Fruit fly (Drosophila melanogaster) whole organism, embryonic: ENCODE results near the gene CG15865.
A peak's percentile ranks its signal among the peaks of the same experiment; 100 is the strongest.

Source experiments
- Adf1 ChIP-seq: fragments of 200-800 bp; sonication (Bioruptor generic); IDR thresholded peaks from 2 replicates; pipeline ENCODE4 v1.3.6; 2022; ENCODE audit warnings: missing biosample characterization, missing genetic modification characterization
- Bgb ChIP-seq: fragments of 200-800 bp; sonication (Bioruptor generic); IDR thresholded peaks from 2 replicates; pipeline ENCODE4 v1.3.6; 2022; ENCODE audit warnings: missing biosample characterization, missing genetic modification characterization; ENCODE audit not compliant: partially characterized antibody
- CG10274 ChIP-seq: fragments of 200-800 bp; sonication (Bioruptor generic); optimal IDR thresholded peaks from 3 replicates; lab custom pipeline; 2017; ENCODE audit warnings: missing biosample characterization, mild to moderate bottlenecking, missing genetic modification characterization
- CG11723 ChIP-seq: fragments of 200-800 bp; sonication (Bioruptor generic); optimal IDR thresholded peaks from 2 replicates; lab custom pipeline; 2017; ENCODE audit warnings: missing biosample characterization, mild to moderate bottlenecking, missing genetic modification characterization
- CG1233 ChIP-seq: fragments of 200-800 bp; sonication (Bioruptor generic); optimal IDR thresholded peaks from 4 replicates; lab custom pipeline; 2018; ENCODE audit warnings: missing biosample characterization, mild to moderate bottlenecking, missing genetic modification characterization
- CG15514 ChIP-seq: fragments of 200-800 bp; sonication (Bioruptor generic); optimal IDR thresholded peaks from 3 replicates; lab custom pipeline; 2017; ENCODE audit warnings: missing biosample characterization, missing genetic modification characterization, mild to moderate bottlenecking, moderate library complexity, missing genetic modification reagents
- CG16813 ChIP-seq: fragments of 200-800 bp; sonication (Bioruptor generic); IDR thresholded peaks from 3 replicates; pipeline ENCODE4 v1.3.6; 2022; ENCODE audit warnings: missing biosample characterization, missing genetic modification characterization; ENCODE audit not compliant: partially characterized antibody
- CG18011 ChIP-seq: fragments of 200-800 bp; sonication (Bioruptor generic); optimal IDR thresholded peaks from 2 replicates; lab custom pipeline; 2017; ENCODE audit warnings: missing biosample characterization, missing genetic modification characterization, mild to moderate bottlenecking, moderate library complexity, missing genotype
- CG18764 ChIP-seq: fragments of 200-800 bp; sonication (Bioruptor generic); optimal IDR thresholded peaks from 3 replicates; lab custom pipeline; 2016; ENCODE audit warnings: missing biosample characterization, missing genetic modification characterization
- CG2120 ChIP-seq: fragments of 200-800 bp; sonication (Bioruptor generic); optimal IDR thresholded peaks from 3 replicates; lab custom pipeline; 2016; ENCODE audit warnings: missing biosample characterization, missing genetic modification characterization
- CG2889 ChIP-seq: fragments of 200-800 bp; sonication (Bioruptor generic); IDR thresholded peaks from 3 replicates; pipeline ENCODE4 v1.3.6; 2022; ENCODE audit warnings: missing biosample characterization, missing genetic modification characterization
- CG3163 ChIP-seq: fragments of 200-800 bp; sonication (Bioruptor generic); optimal IDR thresholded peaks from 3 replicates; lab custom pipeline; 2016; ENCODE audit warnings: missing biosample characterization, missing genetic modification characterization
- CG33557 ChIP-seq: fragments of 200-800 bp; sonication (Bioruptor generic); optimal IDR thresholded peaks from 2 replicates; lab custom pipeline; 2019; ENCODE audit warnings: missing biosample characterization, mild to moderate bottlenecking, missing genetic modification characterization, moderate library complexity
- CG34376 ChIP-seq: fragments of 200-800 bp; sonication (Bioruptor generic); optimal IDR thresholded peaks from 2 replicates; lab custom pipeline; 2018; ENCODE audit warnings: missing biosample characterization, mild to moderate bottlenecking, missing genetic modification characterization
- CG4424 ChIP-seq: fragments of 200-800 bp; sonication (Bioruptor generic); optimal IDR thresholded peaks from 3 replicates; lab custom pipeline; 2016; ENCODE audit warnings: missing biosample characterization, missing genetic modification characterization
- CG4820 ChIP-seq: fragments of 200-800 bp; sonication (Bioruptor generic); optimal IDR thresholded peaks from 3 replicates; lab custom pipeline; 2016; ENCODE audit warnings: missing biosample characterization, missing genetic modification characterization
- CG7372 ChIP-seq: fragments of 200-800 bp; sonication (Bioruptor generic); IDR thresholded peaks from 2 replicates; pipeline ENCODE4 v1.3.6; 2022; ENCODE audit warnings: missing biosample characterization, missing genetic modification characterization
- CG7556 ChIP-seq: fragments of 200-800 bp; sonication (Bioruptor generic); optimal IDR thresholded peaks from 2 replicates; lab custom pipeline; 2017; ENCODE audit warnings: missing biosample characterization, mild to moderate bottlenecking, missing genetic modification characterization
- CG8290 ChIP-seq, 3 experiments: fragments of 200-800 bp; sonication (Bioruptor generic); optimal IDR thresholded peaks; 2 replicates each; lab custom pipeline; 2016 to 2019; ENCODE audit warnings: missing biosample characterization in 3 of 3, missing genetic modification characterization in 3 of 3, mild to moderate bottlenecking in 2 of 3, moderate library complexity in 1 of 3
- CG8359 ChIP-seq: fragments of 200-800 bp; sonication (Bioruptor generic); optimal IDR thresholded peaks from 2 replicates; lab custom pipeline; 2017; ENCODE audit warnings: missing biosample characterization, mild to moderate bottlenecking, missing genetic modification characterization, borderline replicate concordance
- CG8924 ChIP-seq: fragments of 200-800 bp; optimal IDR thresholded peaks from 3 replicates; lab custom pipeline; 2019; ENCODE audit warnings: missing biosample characterization, mild to moderate bottlenecking, missing genetic modification characterization, moderate library complexity
- CG9727 ChIP-seq: fragments of 200-800 bp; sonication (Bioruptor generic); optimal IDR thresholded peaks from 3 replicates; lab custom pipeline; 2017; ENCODE audit warnings: missing biosample characterization, mild to moderate bottlenecking, missing genetic modification characterization
- CG9876 ChIP-seq: fragments of 200-800 bp; sonication (Bioruptor generic); optimal IDR thresholded peaks from 2 replicates; lab custom pipeline; 2016; ENCODE audit warnings: missing biosample characterization, missing genetic modification characterization
- D19A ChIP-seq: fragments of 200-800 bp; optimal IDR thresholded peaks from 3 replicates; lab custom pipeline; 2019; ENCODE audit warnings: missing biosample characterization, mild to moderate bottlenecking, missing genetic modification characterization, moderate library complexity
- Dip2 ChIP-seq: fragments of 200-800 bp; sonication (Bioruptor generic); IDR thresholded peaks from 2 replicates; pipeline ENCODE4 v1.3.6; 2022; ENCODE audit warnings: missing biosample characterization, missing genetic modification characterization
- Dip3 ChIP-seq: fragments of 200-800 bp; sonication (Bioruptor generic); optimal IDR thresholded peaks from 3 replicates; lab custom pipeline; 2016; ENCODE audit warnings: missing biosample characterization, missing genetic modification characterization
- Dll ChIP-seq: fragments of 200-800 bp; sonication (Bioruptor generic); IDR thresholded peaks from 4 replicates; pipeline ENCODE4 v1.3.6; 2022; ENCODE audit warnings: missing biosample characterization, missing genetic modification characterization; ENCODE audit not compliant: partially characterized antibody
- Hr51 ChIP-seq, 2 experiments: fragments of 200-800 bp; sonication (Bioruptor generic); optimal IDR thresholded peaks; 2 replicates in 1 of 2; 3 replicates in 1 of 2; lab custom pipeline; 2016 to 2018; ENCODE audit warnings: missing biosample characterization in 2 of 2, missing genetic modification characterization in 2 of 2, mild to moderate bottlenecking in 1 of 2, moderate library complexity in 1 of 2
- Lhr ChIP-seq: fragments of 200-800 bp; sonication (Bioruptor generic); optimal IDR thresholded peaks from 3 replicates; lab custom pipeline; 2017; ENCODE audit warnings: mild to moderate bottlenecking, missing biosample characterization, missing genetic modification reagents, missing genetic modification characterization
- Max ChIP-seq: fragments of 200-800 bp; sonication (Bioruptor generic); optimal IDR thresholded peaks from 2 replicates; lab custom pipeline; 2016; ENCODE audit warnings: missing biosample characterization, mild to moderate bottlenecking, missing genetic modification characterization
- Neu2 ChIP-seq: fragments of 200-800 bp; sonication (Bioruptor generic); optimal IDR thresholded peaks from 3 replicates; lab custom pipeline; 2016; ENCODE audit warnings: missing biosample characterization, missing genetic modification characterization, borderline replicate concordance
- Side ChIP-seq: fragments of 200-800 bp; sonication (Bioruptor generic); optimal IDR thresholded peaks from 2 replicates; lab custom pipeline; 2016; ENCODE audit warnings: missing biosample characterization, missing genetic modification characterization
- Vsx1 ChIP-seq: fragments of 200-800 bp; sonication (Bioruptor generic); optimal IDR thresholded peaks from 2 replicates; lab custom pipeline; 2017; ENCODE audit warnings: missing biosample characterization, mild to moderate bottlenecking, missing genetic modification characterization, missing genetic modification reagents
- ara ChIP-seq: fragments of 200-800 bp; sonication (Bioruptor generic); IDR thresholded peaks from 2 replicates; pipeline ENCODE4 v1.3.6; 2022; ENCODE audit warnings: missing biosample characterization, missing genetic modification characterization
- croc ChIP-seq: fragments of 200-800 bp; sonication (Bioruptor generic); conservative IDR thresholded peaks from 3 replicates; pipeline ENCODE4 v1.3.6; 2022; ENCODE audit warnings: missing biosample characterization, missing genetic modification characterization
- dan ChIP-seq: fragments of 200-800 bp; sonication (Bioruptor generic); IDR thresholded peaks from 2 replicates; pipeline ENCODE4 v1.3.6; 2022; ENCODE audit warnings: missing biosample characterization, missing genetic modification characterization
- dati ChIP-seq: fragments of 200-800 bp; sonication (Bioruptor generic); IDR thresholded peaks from 2 replicates; pipeline ENCODE4 v1.3.6; 2022; ENCODE audit warnings: missing biosample characterization, missing genetic modification characterization
- disco-r ChIP-seq: fragments of 200-800 bp; sonication (Bioruptor generic); optimal IDR thresholded peaks from 2 replicates; lab custom pipeline; 2016; ENCODE audit warnings: missing biosample characterization, missing genetic modification characterization
- fd102C ChIP-seq: fragments of 200-800 bp; sonication (Bioruptor generic); optimal IDR thresholded peaks from 2 replicates; lab custom pipeline; 2018; ENCODE audit warnings: missing biosample characterization, mild to moderate bottlenecking, missing genetic modification characterization, moderate library complexity
- gfzf ChIP-seq: fragments of 200-800 bp; sonication (Bioruptor generic); optimal IDR thresholded peaks from 2 replicates; lab custom pipeline; 2016; ENCODE audit warnings: missing biosample characterization, mild to moderate bottlenecking, missing genetic modification characterization, moderate library complexity
- jumu ChIP-seq: fragments of 200-800 bp; sonication (Bioruptor generic); optimal IDR thresholded peaks from 3 replicates; lab custom pipeline; 2016; ENCODE audit warnings: missing biosample characterization, missing genetic modification characterization
- kni ChIP-seq: fragments of 200-800 bp; sonication (Bioruptor generic); optimal IDR thresholded peaks from 3 replicates; lab custom pipeline; 2017; ENCODE audit warnings: mild to moderate bottlenecking, missing biosample characterization, missing genetic modification reagents, missing genetic modification characterization
- pzg ChIP-seq: fragments of 200-800 bp; sonication (Bioruptor generic); optimal IDR thresholded peaks from 3 replicates; lab custom pipeline; 2018; ENCODE audit warnings: missing biosample characterization, mild to moderate bottlenecking, missing genetic modification characterization, moderate library complexity
- repo ChIP-seq: fragments of 200-800 bp; sonication (Bioruptor generic); optimal IDR thresholded peaks from 2 replicates; lab custom pipeline; 2016; ENCODE audit warnings: missing biosample characterization, missing genetic modification characterization
- salm ChIP-seq: fragments of 200-800 bp; sonication (Bioruptor generic); optimal IDR thresholded peaks from 2 replicates; lab custom pipeline; 2018; ENCODE audit warnings: missing biosample characterization, mild to moderate bottlenecking, missing genetic modification characterization
- sc ChIP-seq, 3 experiments: fragments of >200 bp in 2 of 3; fragments of 200-800 bp in 1 of 3; sonication (Bioruptor generic) in 1 of 3; optimal IDR thresholded peaks; 2 replicates in 2 of 3; 3 replicates in 1 of 3; lab custom pipeline; 2017; ENCODE audit warnings: mild to moderate bottlenecking in 1 of 3, missing biosample characterization in 1 of 3, missing genetic modification characterization in 1 of 3, missing genetic modification reagents in 1 of 3
- tap ChIP-seq: fragments of 200-800 bp; optimal IDR thresholded peaks from 3 replicates; lab custom pipeline; 2019; ENCODE audit warnings: missing biosample characterization, mild to moderate bottlenecking, missing genetic modification characterization, moderate library complexity
- ttk ChIP-seq: fragments of 200-800 bp; sonication (Bioruptor generic); IDR thresholded peaks from 2 replicates; pipeline ENCODE4 v2.1.2; 2022; ENCODE audit warnings: missing biosample characterization, missing genetic modification characterization

The CG15865 gene

dm6 chrX:16691440-16691839, 27.2 kb upstream of the CG15865 start (continued):
- TF ChIP-seq CG9727 (GFP tag; lab: Kevin White, UChicago) (peak; percentile 75), CG4424 (GFP tag; lab: Kevin White, UChicago) (peak; percentile 84), CG34376 (no peak), Bgb (GFP tag; lab: Robert Waterston, UW) (no peak), CG7372 (GFP tag; lab: Robert Waterston, UW) (peak; percentile 74; the same call in 1 of the 2 replicates), sc (optimal IDR thresholded peaks at IDR 0.05; lab: Kevin White, UChicago) (no peak), sc (GFP tag; optimal IDR thresholded peaks at IDR 0.05; lab: Kevin White, UChicago) (peak; percentile 81), repo (GFP tag; lab: Kevin White, UChicago) (peak; percentile 82), pzg (GFP tag; lab: Kevin White, UChicago) (no peak), CG16813 (GFP tag; lab: Robert Waterston, UW) (no peak), CG7556 (GFP tag; lab: Kevin White, UChicago) (peak; percentile 64), dati (GFP tag; lab: Robert Waterston, UW) (peak; percentile 83), Vsx1 (GFP tag; lab: Kevin White, UChicago) (peak; percentile 60), tap (peak; percentile 88), CG15514 (GFP tag; lab: Kevin White, UChicago) (peak; percentile 56), Adf1 (GFP tag; lab: Robert Waterston, UW) (no peak; the same call in 1 of the 2 replicates), Dip2 (GFP tag; lab: Robert Waterston, UW) (no peak), D19A (tag; lab: Kevin White, UChicago) (peak; percentile 80), CG9876 (GFP tag; lab: Kevin White, UChicago) (peak; percentile 76), Lhr (GFP tag; lab: Kevin White, UChicago) (peak; percentile 66), CG10274 (GFP tag; lab: Kevin White, UChicago) (peak; percentile 47), Max (GFP tag; lab: Kevin White, UChicago) (peak; percentile 56), CG18764 (GFP tag; lab: Kevin White, UChicago) (peak; percentile 81), CG8290 (GFP tag; optimal IDR thresholded peaks at IDR 0.05; lab: Kevin White, UChicago) (peak; percentile 65), CG8290 (tag; optimal IDR thresholded peaks at IDR 0.05; lab: Kevin White, UChicago) (peak in 1 of 2 experiments; percentile 88), Side (GFP tag; lab: Kevin White, UChicago) (peak; percentile 83), CG33557 (GFP tag; lab: Kevin White, UChicago) (peak; percentile 71), Neu2 (GFP tag; lab: Kevin White, UChicago) (no peak), CG11723 (peak; percentile 76), CG8359 (GFP tag; lab: Kevin White, UChicago) (peak; percentile 67), CG2889 (GFP tag; lab: Robert Waterston, UW) (peak; percentile 84), ara (peak; percentile 93), Dip3 (GFP tag; lab: Kevin White, UChicago) (peak; percentile 66), CG8924 (tag; lab: Kevin White, UChicago) (peak; percentile 83), fd102C (GFP tag; lab: Kevin White, UChicago) (peak; percentile 25), gfzf (GFP tag; lab: Kevin White, UChicago) (no peak), salm (tag; lab: Kevin White, UChicago) (peak; percentile 80), CG2120 (GFP tag; lab: Kevin White, UChicago) (peak; percentile 67), jumu (peak; percentile 87), CG18011 (peak; percentile 46), kni (peak; percentile 11), disco-r (GFP tag; lab: Kevin White, UChicago) (peak; percentile 80), Hr51 (GFP tag; optimal IDR thresholded peaks at IDR 0.05; lab: Kevin White, UChicago) (peak; percentile 58 to 83), CG4820 (GFP tag; lab: Kevin White, UChicago) (peak; percentile 87), Dll (GFP tag; lab: Robert Waterston, UW) (no peak), ttk (GFP tag; lab: Robert Waterston, UW) (peak; percentile 90), dan (GFP tag; lab: Robert Waterston, UW) (peak; percentile 43; the same call in 1 of the 2 replicates), croc (GFP tag; lab: Robert Waterston, UW) (peak; percentile 83), CG1233 (GFP tag; lab: Kevin White, UChicago) (peak; percentile 77), CG3163 (peak; percentile 52)
